Fruit fly (Drosophila melanogaster) whole organism, adult: ENCODE data around the gene Fie.
A peak's percentile ranks its signal among the peaks of the same experiment; 100 is the strongest.

Experiments
- CG12768 ChIP-seq: fragments of 200-800 bp; sonication (Bioruptor generic); optimal IDR thresholded peaks from 2 replicates; lab custom pipeline; 2017; ENCODE audit warnings: missing biosample characterization, missing genetic modification characterization, mild to moderate bottlenecking, moderate library complexity, missing genetic modification reagents
- CG1620 ChIP-seq: fragments of 200-800 bp; sonication (Bioruptor generic); optimal IDR thresholded peaks from 2 replicates; lab custom pipeline; 2016; ENCODE audit warnings: missing biosample characterization, missing genetic modification characterization
- CG7045 ChIP-seq: fragments of 200-800 bp; sonication (Bioruptor generic); optimal IDR thresholded peaks from 2 replicates; lab custom pipeline; 2017; ENCODE audit warnings: missing biosample characterization, mild to moderate bottlenecking, missing genetic modification characterization
- Clk ChIP-seq: fragments of 200-800 bp; sonication (Bioruptor generic); optimal IDR thresholded peaks from 2 replicates; lab custom pipeline; 2017; ENCODE audit warnings: missing biosample characterization, missing genetic modification characterization
- cic ChIP-seq: fragments of 200-800 bp; sonication (Bioruptor generic); optimal IDR thresholded peaks from 2 replicates; lab custom pipeline; 2017; ENCODE audit warnings: missing biosample characterization, mild to moderate bottlenecking, missing genetic modification characterization, moderate library complexity
- cnc ChIP-seq, 2 experiments: fragments of >200 bp; optimal IDR thresholded peaks; 2 replicates each; lab custom pipeline; 2017
- kay ChIP-seq: fragments of 200-800 bp; sonication (Bioruptor generic); peaks from one replicate; lab custom pipeline; 2016; ENCODE audit warnings: missing biosample characterization, missing genetic modification characterization, borderline replicate concordance
- tj ChIP-seq: fragments of 200-800 bp; sonication (Bioruptor generic); optimal IDR thresholded peaks from 3 replicates; lab custom pipeline; 2017; ENCODE audit warnings: missing biosample characterization, mild to moderate bottlenecking, missing genetic modification characterization, moderate library complexity

dm6 chr3L:3925487-3925886, 33.1 kb downstream of the Fie start:
- TF ChIP-seq CG7045 (no peak), CG12768 (GFP tag; lab: Kevin White, UChicago) (peak; percentile 38), tj (GFP tag; lab: Kevin White, UChicago) (no peak), kay (GFP tag; lab: Kevin White, UChicago) (peak; percentile 42), Clk (GFP tag; lab: Kevin White, UChicago) (no peak), CG1620 (no peak), cic (GFP tag; lab: Kevin White, UChicago) (peak; percentile 93), cnc (optimal IDR thresholded peaks at IDR 0.05; lab: Kevin White, UChicago) (no peak)
